Worm (Caenorhabditis elegans) whole organism, L4 larva: Measurements from ENCODE around the gene C02D5.4.

ENCODE experiments used
- ama-1 ChIP-seq: fragments of 150-350 bp; optimal IDR thresholded peaks from 2 replicates; lab custom pipeline; 2014; ENCODE audit warnings: inconsistent platforms, mixed read lengths
- ceh-20 ChIP-seq: fragments of 200-800 bp; sonication (Bioruptor generic); IDR thresholded peaks from 2 replicates; pipeline ENCODE4 v1.3.6; 2022; ENCODE audit warnings: missing genetic modification reagents, missing genetic modification characterization, missing compliant biosample characterization
- dmd-6 ChIP-seq: fragments of 200-800 bp; sonication (Bioruptor generic); IDR thresholded peaks from 2 replicates; pipeline ENCODE4 v1.3.6; 2022; ENCODE audit warnings: missing genetic modification reagents, missing genetic modification characterization, missing compliant biosample characterization
- mdl-1 ChIP-seq, 2 experiments: fragments of 150-350 bp in 1 of 2; sonication (generic microtip) in 1 of 2; optimal IDR thresholded peaks; 2 replicates each; lab custom pipeline; 2014 to 2017; ENCODE audit warnings: missing biosample characterization in 2 of 2, missing genetic modification characterization in 2 of 2
- nhr-11 ChIP-seq: fragments of 150-350 bp; optimal IDR thresholded peaks from 2 replicates; lab custom pipeline; 2014; ENCODE audit warnings: missing biosample characterization, missing genetic modification characterization
- nhr-237 ChIP-seq: sonication (generic microtip); optimal IDR thresholded peaks from 2 replicates; lab custom pipeline; 2017; ENCODE audit warnings: missing biosample characterization, missing genetic modification characterization
- nhr-25 ChIP-seq: sonication (generic microtip); optimal IDR thresholded peaks from 2 replicates; lab custom pipeline; 2017; ENCODE audit warnings: missing genetic modification characterization, mild to moderate bottlenecking, missing compliant biosample characterization, antibody characterized with exemption, moderate library complexity, borderline replicate concordance; ENCODE audit not compliant: insufficient read depth
- pqm-1 ChIP-seq: sonication (generic microtip); optimal IDR thresholded peaks from 2 replicates; lab custom pipeline; 2017; ENCODE audit warnings: missing biosample characterization, missing genetic modification characterization
- set-16 ChIP-seq: fragments of 200-800 bp; sonication (Bioruptor generic); IDR thresholded peaks from 2 replicates; pipeline ENCODE4 v1.3.6; 2022; ENCODE audit warnings: missing genetic modification reagents, missing genetic modification characterization, missing compliant biosample characterization
- snpc-4 ChIP-seq: fragments of 150-350 bp; optimal IDR thresholded peaks from 2 replicates; lab custom pipeline; 2014; ENCODE audit warnings: missing biosample characterization, missing genetic modification characterization
- tra-1 ChIP-seq: fragments of 200-800 bp; sonication (Bioruptor generic); IDR thresholded peaks from 2 replicates; pipeline ENCODE4 v1.3.6; 2022; ENCODE audit warnings: missing genetic modification reagents, missing genetic modification characterization, missing compliant biosample characterization
- unc-130 ChIP-seq: sonication (generic microtip); optimal IDR thresholded peaks from 2 replicates; lab custom pipeline; 2016; ENCODE audit warnings: missing genetic modification reagents, missing genetic modification characterization, missing compliant biosample characterization
- ztf-11 ChIP-seq: fragments of 150-350 bp; optimal IDR thresholded peaks from 2 replicates; lab custom pipeline; 2014; ENCODE audit warnings: missing biosample characterization, missing genetic modification characterization

- no peak for TF ChIP-seq nhr-25
- TF ChIP-seq ztf-11 (tag; lab: Kevin White, UChicago), result no peak
- TF ChIP-seq dmd-6 (GFP tag; lab: Robert Waterston, UW), result no peak
- TF ChIP-seq set-16 (GFP tag; lab: Robert Waterston, UW), result no peak
- no peak for TF ChIP-seq pqm-1
- no peak for TF ChIP-seq ama-1
- no peak for TF ChIP-seq nhr-11
- no peak for TF ChIP-seq nhr-237 (tag; lab: Kevin White, UChicago)
- no peak for TF ChIP-seq tra-1 (GFP tag; lab: Robert Waterston, UW)
- TF ChIP-seq ceh-20 (GFP tag; lab: Robert Waterston, UW), result no peak
- no peak for TF ChIP-seq unc-130 (GFP tag; lab: Kevin White, UChicago)
- no peak for TF ChIP-seq snpc-4 (tag; lab: Kevin White, UChicago)
- no peak for TF ChIP-seq mdl-1 (tag; optimal IDR thresholded peaks at IDR 0.05; lab: Kevin White, UChicago)
These were observed 27.2 kb upstream of the C02D5.4 start, which contains the start of gene idpp-15 for ce11 chrIII:8524773-8525172.
